Worm (Caenorhabditis elegans) whole organism, L1 larva: ENCODE results near the gene gcy-9.

ENCODE experiments used
- C04F5.9 ChIP-seq: sonication (generic microtip); optimal IDR thresholded peaks from 2 replicates; lab custom pipeline; 2016; ENCODE audit warnings: missing genetic modification characterization, missing compliant biosample characterization
- C34B4.2 ChIP-seq: sonication (generic microtip); optimal IDR thresholded peaks from 2 replicates; lab custom pipeline; 2017; ENCODE audit warnings: mild to moderate bottlenecking, missing genetic modification characterization, missing compliant biosample characterization
- F16B12.6 ChIP-seq: fragments of 150-350 bp; optimal IDR thresholded peaks from 2 replicates; lab custom pipeline; 2014; ENCODE audit warnings: missing biosample characterization, missing genetic modification characterization
- aly-2 ChIP-seq: fragments of 150-350 bp; optimal IDR thresholded peaks from 2 replicates; lab custom pipeline; 2014; ENCODE audit warnings: missing biosample characterization, missing genetic modification characterization
- ama-1 ChIP-seq: fragments of 150-350 bp; optimal IDR thresholded peaks from 2 replicates; lab custom pipeline; 2014
- blmp-1 ChIP-seq: fragments of 150-350 bp; optimal IDR thresholded peaks from 2 replicates; lab custom pipeline; 2014; ENCODE audit warnings: missing biosample characterization, missing genetic modification characterization
- ceh-63 ChIP-seq: fragments of 200-800 bp; sonication (Bioruptor generic); optimal IDR thresholded peaks from 2 replicates; lab custom pipeline; 2018; ENCODE audit warnings: mild to moderate bottlenecking, missing genetic modification characterization, missing compliant biosample characterization
- ceh-82 ChIP-seq, 3 experiments: fragments of 150-350 bp in 1 of 3; sonication (generic microtip) in 2 of 3; optimal IDR thresholded peaks; 2 replicates each; lab custom pipeline; 2014 to 2017; ENCODE audit warnings: missing biosample characterization in 3 of 3, missing genetic modification characterization in 3 of 3
- ces-1 ChIP-seq: fragments of 150-350 bp; optimal IDR thresholded peaks from 2 replicates; lab custom pipeline; 2014; ENCODE audit warnings: missing biosample characterization, missing genetic modification reagents, missing genetic modification characterization
- dsc-1 ChIP-seq: sonication (generic microtip); optimal IDR thresholded peaks from 2 replicates; lab custom pipeline; 2016; ENCODE audit warnings: mild to moderate bottlenecking, missing genetic modification characterization, missing compliant biosample characterization
- efl-3 ChIP-seq: fragments of 200-800 bp; sonication (Bioruptor generic); optimal IDR thresholded peaks from 2 replicates; lab custom pipeline; 2018; ENCODE audit warnings: mild to moderate bottlenecking, missing genetic modification characterization, missing compliant biosample characterization
- elt-2 ChIP-seq: sonication (generic microtip); optimal IDR thresholded peaks from 2 replicates; lab custom pipeline; 2016; ENCODE audit warnings: missing genetic modification characterization, mild to moderate bottlenecking, inconsistent platforms, missing compliant biosample characterization, missing genetic modification reagents
- elt-3 ChIP-seq, 6 experiments: fragments of 150-350 bp in 1 of 6; sonication (generic microtip); optimal IDR thresholded peaks; 2 replicates each; lab custom pipeline; 2017 to 2018; ENCODE audit warnings: missing biosample characterization in 6 of 6, missing genetic modification characterization in 6 of 6, inconsistent platforms in 1 of 6
- fkh-10 ChIP-seq: sonication (generic microtip); optimal IDR thresholded peaks from 2 replicates; lab custom pipeline; 2017; ENCODE audit warnings: missing biosample characterization, missing genetic modification reagents, missing genetic modification characterization
- irx-1 ChIP-seq: sonication (generic microtip); optimal IDR thresholded peaks from 2 replicates; lab custom pipeline; 2016; ENCODE audit warnings: missing genetic modification characterization, missing compliant biosample characterization
- isw-1 ChIP-seq: fragments of 200-800 bp; sonication (Bioruptor generic); IDR thresholded peaks from 2 replicates; pipeline ENCODE4 v1.3.6; 2022; ENCODE audit warnings: missing genetic modification characterization, missing compliant biosample characterization
- lin-14 ChIP-seq: fragments of 200-800 bp; sonication (Bioruptor generic); optimal IDR thresholded peaks from 2 replicates; lab custom pipeline; 2018; ENCODE audit warnings: mild to moderate bottlenecking, missing genetic modification characterization, moderate library complexity, missing compliant biosample characterization
- lin-39 ChIP-seq: fragments of 150-350 bp; optimal IDR thresholded peaks from 2 replicates; lab custom pipeline; 2014; ENCODE audit warnings: missing biosample characterization, missing genetic modification reagents, missing genetic modification characterization
- mef-2 ChIP-seq: fragments of 150-350 bp; optimal IDR thresholded peaks from 2 replicates; lab custom pipeline; 2014; ENCODE audit warnings: missing biosample characterization, missing genetic modification characterization
- mep-1 ChIP-seq: fragments of 150-350 bp; optimal IDR thresholded peaks from 2 replicates; lab custom pipeline; 2014; ENCODE audit warnings: missing biosample characterization, missing genetic modification characterization
- nhr-19 ChIP-seq: fragments of 200-800 bp; sonication (Bioruptor generic); conservative IDR thresholded peaks from 2 replicates; pipeline ENCODE4 v1.3.6; 2022; ENCODE audit warnings: missing genetic modification characterization, missing compliant biosample characterization
- nhr-28 ChIP-seq: fragments of 150-350 bp; optimal IDR thresholded peaks from 2 replicates; lab custom pipeline; 2014; ENCODE audit warnings: missing biosample characterization, missing genetic modification characterization
- nhr-71 ChIP-seq: sonication (generic microtip); optimal IDR thresholded peaks from 2 replicates; lab custom pipeline; 2016; ENCODE audit warnings: mild to moderate bottlenecking, missing genetic modification characterization, moderate library complexity, missing compliant biosample characterization
- nhr-85 ChIP-seq: sonication (generic microtip); peaks from one replicate; lab custom pipeline; 2016; ENCODE audit warnings: missing genetic modification characterization, inconsistent platforms, missing compliant biosample characterization
- rnt-1 ChIP-seq: sonication (generic microtip); optimal IDR thresholded peaks from 2 replicates; lab custom pipeline; 2016; ENCODE audit warnings: mild to moderate bottlenecking, missing genetic modification characterization, moderate library complexity, missing compliant biosample characterization
- sox-4 ChIP-seq: sonication (generic microtip); optimal IDR thresholded peaks from 2 replicates; lab custom pipeline; 2016; ENCODE audit warnings: missing genetic modification characterization, missing compliant biosample characterization
- unc-62 ChIP-seq: fragments of 150-350 bp; optimal IDR thresholded peaks from 2 replicates; lab custom pipeline; 2014; ENCODE audit warnings: missing biosample characterization, missing genetic modification reagents, missing genetic modification characterization
- unc-86 ChIP-seq: sonication (generic microtip); optimal IDR thresholded peaks from 2 replicates; lab custom pipeline; 2016; ENCODE audit warnings: missing genetic modification characterization, missing compliant biosample characterization
- vab-15 ChIP-seq: sonication (generic microtip); optimal IDR thresholded peaks from 2 replicates; lab custom pipeline; 2017; ENCODE audit warnings: missing genotype, mild to moderate bottlenecking, missing genetic modification characterization, missing compliant biosample characterization
- zag-1 ChIP-seq: fragments of 150-350 bp; optimal IDR thresholded peaks from 2 replicates; lab custom pipeline; 2014; ENCODE audit warnings: missing biosample characterization, missing genetic modification characterization
- ztf-11 ChIP-seq, 2 experiments: sonication (generic microtip); optimal IDR thresholded peaks; 2 replicates each; lab custom pipeline; 2016 to 2017; ENCODE audit warnings: missing genetic modification characterization in 2 of 2, missing biosample characterization in 1 of 2, missing compliant biosample characterization in 1 of 2

Gene gcy-9

DNA sequence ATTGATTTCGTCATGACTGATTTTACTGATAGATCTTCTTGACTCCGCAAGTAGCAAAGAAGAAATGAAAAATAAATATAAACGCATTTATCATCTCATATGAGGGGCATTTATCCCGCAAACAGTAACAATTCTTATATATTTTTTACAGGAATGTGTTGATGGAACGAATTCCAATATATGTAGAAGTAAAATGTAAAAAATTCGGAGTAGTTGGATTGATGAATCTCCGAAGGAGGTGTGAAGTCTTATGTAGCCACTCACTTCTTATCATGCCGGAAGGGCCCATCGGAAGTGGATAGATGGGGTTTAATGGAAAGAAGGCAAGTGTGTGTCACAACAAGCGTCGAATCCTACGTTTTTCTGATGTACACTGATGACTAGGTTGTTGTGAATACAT, at the start of gene gcy-9:
Gene gcy-9 (minus strand): TSS at position 101 of the 400 bp plus-strand sequence.
- TF ChIP-seq vab-15 (tag; lab: Kevin White, UChicago) (no peak), rnt-1 (no peak), unc-62 (GFP tag; lab: Kevin White, UChicago) (no peak), F16B12.6 (no peak), sox-4 (no peak)

DNA sequence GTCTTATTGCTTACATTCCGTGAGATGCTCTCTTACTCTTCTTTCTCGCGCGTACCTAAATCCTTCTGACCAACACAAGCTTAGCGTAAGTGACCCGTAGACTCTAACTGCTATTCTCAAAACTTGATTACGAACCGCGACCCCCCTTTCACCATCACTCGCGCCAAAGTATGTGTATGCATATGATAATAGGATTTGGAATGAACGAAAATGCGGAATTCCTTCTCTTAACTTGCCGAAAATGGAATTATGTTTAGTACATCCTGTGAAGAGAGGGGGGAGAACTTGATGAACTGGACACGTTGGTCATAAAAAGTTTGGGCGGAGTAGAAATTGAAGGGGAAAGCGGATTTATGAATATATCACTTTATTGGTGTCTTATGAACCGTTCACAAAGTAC, 49.2 kb upstream of the gcy-9 start:
- TF ChIP-seq isw-1 = no peak
- TF ChIP-seq fkh-10 (GFP tag; lab: Kevin White, UChicago) = peak; percentile 97
- peak; percentile 1 for TF ChIP-seq irx-1 (tag; lab: Kevin White, UChicago)
- peak; percentile 39 for TF ChIP-seq ces-1 (GFP tag; lab: Kevin White, UChicago)
- peak; percentile 73 for TF ChIP-seq lin-14 (GFP tag; lab: Kevin White, UChicago)
- TF ChIP-seq blmp-1 (tag; lab: Kevin White, UChicago) = peak; percentile 35
- no peak for TF ChIP-seq zag-1 (tag; lab: Kevin White, UChicago)
- no peak for TF ChIP-seq nhr-28 (tag; lab: Kevin White, UChicago)
- TF ChIP-seq C34B4.2 (tag; lab: Kevin White, UChicago) = no peak
- TF ChIP-seq ztf-11 (tag; optimal IDR thresholded peaks at IDR 0.05; lab: Kevin White, UChicago) = no peak
- TF ChIP-seq mef-2 = no peak
- TF ChIP-seq, all 84 proteins: peak for 5

DNA sequence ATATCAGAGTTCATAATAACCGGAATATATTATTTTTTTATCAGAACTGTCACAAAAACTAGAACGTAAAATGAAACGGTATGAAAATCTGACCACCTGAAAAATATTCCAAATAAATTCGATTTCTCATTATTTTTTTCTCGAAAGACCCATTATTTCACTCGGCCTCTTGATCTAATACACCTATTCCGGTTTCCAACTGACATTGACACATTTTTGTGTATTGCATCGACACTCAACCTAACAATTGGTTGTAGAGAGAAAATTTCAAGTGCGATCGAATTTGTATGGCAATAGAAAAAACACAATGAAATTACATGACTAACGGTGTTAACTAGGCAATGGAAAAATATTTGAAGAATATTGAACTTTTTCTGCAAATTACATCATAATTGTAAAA, 48.2 kb upstream of the gcy-9 start:
- TF ChIP-seq ceh-63 (no peak), ceh-82 (tag; optimal IDR thresholded peaks at IDR 0.05; lab: Kevin White, UChicago) (no peak), ama-1 (no peak), blmp-1 (tag; lab: Kevin White, UChicago) (no peak), elt-2 (tag; lab: Kevin White, UChicago) (no peak), efl-3 (GFP tag; lab: Kevin White, UChicago) (no peak), C04F5.9 (tag; lab: Kevin White, UChicago) (no peak), nhr-85 (tag; lab: Kevin White, UChicago) (peak; percentile 83), elt-3 (tag; optimal IDR thresholded peaks at IDR 0.05; lab: Kevin White, UChicago) (no peak), dsc-1 (tag; lab: Kevin White, UChicago) (no peak), lin-14 (GFP tag; lab: Kevin White, UChicago) (peak; percentile 51), nhr-19 (GFP tag; lab: Robert Waterston, UW) (no peak)

DNA sequence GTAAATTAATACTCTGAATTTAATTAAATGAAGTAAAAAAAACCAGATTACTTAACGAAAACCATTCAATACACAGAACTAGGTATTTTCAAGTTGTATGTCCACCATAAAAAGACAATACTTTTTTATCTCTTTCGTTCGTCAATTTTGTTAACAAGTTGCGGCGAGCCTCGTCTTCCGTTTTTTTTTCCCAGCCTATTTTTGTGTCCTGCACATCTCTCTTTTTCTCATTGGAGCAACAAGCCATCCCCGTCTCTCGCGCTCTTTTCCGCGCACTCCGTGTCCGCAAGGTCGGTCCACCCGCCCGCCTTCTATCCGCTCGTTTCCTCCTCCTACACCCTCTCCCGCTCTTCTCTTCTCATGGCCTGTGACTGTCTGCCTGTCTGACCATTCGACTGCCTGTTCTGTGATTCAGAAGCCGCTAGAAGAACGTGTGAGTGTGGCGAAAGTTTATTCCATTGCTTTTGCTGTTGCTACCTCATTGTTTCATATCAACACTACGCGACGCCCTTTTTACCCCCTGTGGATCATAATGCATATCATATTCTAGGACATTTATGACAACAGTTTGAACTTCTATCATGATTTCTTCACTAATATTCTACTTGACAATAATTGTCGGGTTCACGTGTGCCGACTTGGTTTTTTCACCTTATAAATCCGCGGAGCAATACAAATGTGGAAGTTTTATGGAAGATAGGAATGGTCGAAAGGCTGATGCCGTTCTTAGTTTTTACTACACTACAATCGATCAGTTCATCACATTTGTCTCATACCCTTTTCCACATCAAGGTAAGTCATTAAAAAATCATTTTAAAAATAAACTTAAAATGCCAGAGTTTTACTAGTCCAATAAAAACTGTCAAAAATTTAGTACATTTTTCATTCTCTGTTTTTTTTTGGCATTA, 47.1 kb upstream of the gcy-9 start, which contains the start of the genes F08B12.11 and prmn-1:
Gene F08B12.11 (plus strand): TSS at position 521 of the 908 bp plus-strand sequence.
Gene prmn-1 (plus strand): TSS at position 551 of the 908 bp plus-strand sequence.
- peak; percentile 24 for TF ChIP-seq lin-14 (GFP tag; lab: Kevin White, UChicago)
- TF ChIP-seq ces-1 (GFP tag; lab: Kevin White, UChicago) = no peak
- TF ChIP-seq mep-1 = no peak
- TF ChIP-seq lin-39 (tag; lab: Kevin White, UChicago) = no peak
- peak; percentile 56 for TF ChIP-seq blmp-1 (tag; lab: Kevin White, UChicago)

DNA sequence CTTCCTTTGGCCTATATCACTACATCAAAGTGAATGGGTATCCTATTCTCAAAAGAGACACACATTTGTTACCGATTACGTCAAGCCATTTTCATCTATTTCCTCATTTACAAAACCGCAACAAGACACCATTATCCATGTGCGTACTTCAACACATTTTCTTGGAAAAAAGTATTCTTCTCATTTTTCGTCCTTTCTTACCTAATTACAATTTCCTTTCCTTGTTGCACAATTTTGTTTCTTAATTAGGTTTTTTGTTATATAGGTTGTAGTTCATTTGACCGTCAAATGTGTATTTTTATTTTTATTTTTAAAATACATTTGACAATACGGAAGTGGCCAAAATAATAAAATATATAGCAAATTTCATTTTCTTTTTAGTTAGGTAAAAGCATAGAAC, 45.7 kb upstream of the gcy-9 start:
- TF ChIP-seq aly-2 (tag; lab: Kevin White, UChicago) (no peak), dsc-1 (tag; lab: Kevin White, UChicago) (peak; percentile 34), lin-14 (GFP tag; lab: Kevin White, UChicago) (peak; percentile 75), blmp-1 (tag; lab: Kevin White, UChicago) (peak; percentile 9), unc-86 (tag; lab: Kevin White, UChicago) (peak; percentile 13), nhr-71 (tag; lab: Kevin White, UChicago) (peak; percentile 28)
